Worm (Caenorhabditis elegans): ENCODE data around the gene twk-12.

The twk-12 gene

ce11 chrV:10711004-10711403 is 43.6 kb downstream of the twk-12 start:
- no peak for TF ChIP-seq unc-62 (GFP tag; optimal IDR thresholded peaks at IDR 0.05)

DNA sequence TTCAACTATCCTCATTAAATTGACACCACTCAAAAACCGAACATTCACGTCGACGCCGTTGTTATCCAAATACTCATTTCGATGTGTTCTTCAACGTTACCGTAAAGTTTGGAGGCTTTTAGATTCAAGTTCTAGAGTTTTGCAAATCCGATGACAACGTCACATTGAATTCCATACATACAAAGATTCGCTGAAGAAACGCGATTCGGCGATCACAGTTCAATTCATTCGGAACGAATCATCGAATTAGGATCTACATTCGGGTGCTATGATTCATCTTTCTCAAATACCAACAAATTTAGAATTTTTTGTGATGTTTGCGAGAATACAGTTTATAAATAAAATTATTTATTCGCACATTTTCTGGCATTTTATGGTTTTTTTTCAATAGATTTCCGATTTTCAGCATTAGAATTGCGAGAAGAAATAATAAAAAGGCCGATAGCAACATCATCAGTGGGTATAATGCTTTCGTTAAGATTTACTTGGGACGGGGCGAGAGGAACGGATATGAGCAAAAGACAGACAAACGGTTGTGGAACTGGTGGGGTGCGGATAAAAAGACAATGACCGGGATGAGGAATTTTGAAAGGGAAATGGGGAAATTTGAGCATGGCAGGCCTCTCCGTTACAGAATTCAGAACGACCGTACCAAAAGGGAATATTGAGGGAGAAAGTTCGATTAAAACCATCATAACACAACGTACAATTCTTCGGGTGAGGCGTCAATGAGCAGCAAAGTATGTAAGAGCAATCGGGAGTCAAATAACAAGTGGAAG is 44.6 kb downstream of the twk-12 start:
- no peak for TF ChIP-seq unc-62 (GFP tag; optimal IDR thresholded peaks at IDR 0.05)

DNA sequence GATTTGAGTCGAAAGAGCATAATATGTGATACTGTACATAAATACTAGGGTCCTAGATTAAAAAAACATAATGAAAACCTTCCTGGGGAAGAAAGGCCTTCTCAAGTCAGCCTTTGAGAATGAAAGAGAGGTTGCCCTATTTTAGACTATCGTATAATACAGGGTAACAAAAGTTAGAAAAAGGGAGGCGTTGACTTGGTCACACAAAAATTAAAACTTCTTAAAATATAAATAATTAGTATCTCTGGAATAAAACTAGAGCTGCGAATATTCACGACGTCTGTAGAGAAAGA is 45.2 kb downstream of the twk-12 start:
- no peak for TF ChIP-seq unc-62 (GFP tag; optimal IDR thresholded peaks at IDR 0.05)

- no peak for TF ChIP-seq unc-62 (GFP tag; optimal IDR thresholded peaks at IDR 0.05)
Measured at ce11 chrV:10713704-10714239, 46.4 kb downstream of the twk-12 start.

DNA sequence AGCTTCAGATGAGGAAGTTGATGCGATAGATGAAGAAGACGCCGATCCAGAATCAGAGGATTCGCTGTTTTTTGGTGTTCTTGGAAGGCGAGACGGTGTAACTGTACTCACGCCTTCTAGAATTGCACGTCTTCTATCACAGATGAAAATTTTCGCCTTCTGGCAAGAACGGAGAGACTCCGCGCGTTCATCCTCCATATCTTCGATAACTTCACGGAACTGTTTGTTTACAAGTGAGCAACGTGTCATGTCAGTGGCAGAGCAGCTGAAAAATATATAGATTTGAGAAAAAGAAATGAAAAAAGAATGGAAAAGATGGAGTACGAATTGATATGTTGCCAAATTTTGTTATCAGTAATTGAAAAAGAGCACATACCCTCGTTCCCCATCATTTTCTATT is 47.2 kb downstream of the twk-12 start:
- no peak for TF ChIP-seq unc-62 (GFP tag; optimal IDR thresholded peaks at IDR 0.05)

DNA sequence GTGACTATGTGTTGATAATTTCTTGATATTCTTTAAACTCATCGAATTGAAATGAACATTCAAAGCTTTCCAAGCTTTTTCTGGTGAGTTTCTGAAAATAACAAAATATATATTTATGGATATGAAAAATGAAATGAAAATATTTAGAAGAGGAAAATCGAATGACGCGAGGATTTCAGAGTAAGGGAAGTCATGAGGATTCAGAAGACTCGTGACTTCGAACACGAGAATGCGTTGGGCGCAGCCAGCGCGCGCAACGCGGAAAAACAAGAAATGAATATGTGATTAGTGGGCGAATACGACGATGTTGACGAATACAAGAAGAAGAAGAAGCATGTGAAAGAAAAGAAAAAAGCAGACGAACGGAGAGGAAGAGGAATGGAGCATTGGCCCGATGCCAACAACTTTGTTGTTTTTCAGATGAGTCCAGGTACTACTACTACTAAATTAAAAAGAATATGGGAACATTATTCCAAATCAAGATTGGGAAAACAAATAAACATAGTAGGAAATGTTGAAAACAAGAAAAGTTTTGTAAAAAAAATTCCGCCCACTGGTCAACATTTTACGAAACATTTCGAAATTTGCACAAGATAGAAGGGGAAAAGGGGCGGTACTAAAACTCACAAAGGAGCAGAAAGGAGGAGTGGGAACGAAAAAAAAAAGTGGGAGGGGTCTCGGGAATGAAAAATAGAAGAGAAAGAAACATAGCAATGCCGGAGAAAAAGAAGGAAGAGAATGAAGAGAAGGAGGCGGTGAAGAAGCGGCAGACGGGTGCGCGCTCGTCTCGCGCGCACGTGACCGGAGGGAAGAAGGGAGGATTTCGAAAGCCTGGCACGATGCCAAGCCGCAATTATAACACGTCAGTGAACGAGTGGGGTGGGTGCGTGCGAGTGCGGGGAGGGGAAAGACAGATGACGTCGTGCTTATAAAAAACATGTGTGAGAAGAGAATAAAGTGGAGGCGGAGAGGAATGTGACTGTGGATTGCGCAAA is 48.1 kb downstream of the twk-12 start:
- TF ChIP-seq unc-62 (GFP tag; optimal IDR thresholded peaks at IDR 0.05): no peak

ce11 chrV:10716865-10717713 is 49.7 kb downstream of the twk-12 start:
- no peak for TF ChIP-seq unc-62 (GFP tag; optimal IDR thresholded peaks at IDR 0.05)

DNA sequence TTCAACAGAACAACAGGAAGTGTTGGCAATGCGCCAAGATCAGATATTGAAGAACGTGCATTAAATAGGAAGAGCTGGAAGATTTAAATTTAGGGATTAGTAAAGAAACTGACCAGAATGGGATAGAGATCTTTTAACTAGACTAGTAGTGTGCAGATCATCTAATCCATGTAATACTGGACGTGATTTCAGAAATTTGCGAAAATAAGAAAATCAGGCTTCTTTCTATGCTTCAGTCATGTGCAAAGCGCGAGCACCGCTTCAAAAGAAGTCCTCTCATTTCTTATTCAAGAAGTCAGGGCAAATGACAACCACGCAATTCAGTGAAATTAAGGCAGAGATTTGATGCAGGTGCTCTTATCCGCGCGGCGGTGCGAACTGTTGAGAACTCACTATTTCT is 50.7 kb downstream of the twk-12 start:
- no peak for TF ChIP-seq unc-62 (GFP tag; optimal IDR thresholded peaks at IDR 0.05)

DNA sequence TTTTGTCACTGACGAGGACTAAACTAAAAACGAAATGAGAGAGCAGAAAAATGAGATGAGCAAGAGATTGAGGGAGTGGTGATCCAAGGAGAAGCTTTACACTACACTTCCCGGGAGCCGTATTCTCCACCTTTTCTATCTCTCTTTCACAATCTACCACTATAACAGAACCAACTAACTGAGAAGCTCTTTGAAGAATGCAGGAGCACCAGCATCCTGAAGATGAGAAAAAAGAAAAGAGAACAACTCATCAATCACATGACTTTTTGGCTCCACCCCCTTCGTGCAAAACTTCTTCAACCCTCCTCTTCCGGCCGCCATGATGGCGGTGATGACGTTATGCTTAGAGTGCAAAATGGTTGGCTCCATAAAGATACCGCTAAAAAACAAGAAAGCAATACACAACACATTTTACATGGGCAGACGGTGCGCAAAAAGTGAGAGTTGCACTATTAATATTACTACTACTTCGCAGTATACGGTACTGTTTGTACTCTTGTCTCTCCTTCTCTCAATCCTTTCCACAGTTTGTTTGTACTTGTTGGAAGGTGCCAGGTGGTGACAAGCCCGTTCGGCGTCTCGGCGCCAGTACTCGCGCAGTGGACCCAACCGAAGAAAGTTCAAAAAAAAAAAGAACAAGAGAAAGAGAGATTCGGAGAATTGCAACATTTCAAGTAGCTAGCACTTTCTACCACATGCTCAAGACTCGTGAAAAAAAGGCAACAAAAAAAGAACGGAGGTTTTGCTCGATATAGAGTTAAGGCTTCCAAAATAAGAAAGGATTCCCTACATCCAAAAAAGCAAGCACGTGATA is 51.8 kb downstream of the twk-12 start:
- no peak for TF ChIP-seq unc-62 (GFP tag; optimal IDR thresholded peaks at IDR 0.05)

- no peak for TF ChIP-seq unc-62 (GFP tag; optimal IDR thresholded peaks at IDR 0.05)
Measured at ce11 chrV:10719833-10720170, 52.4 kb downstream of the twk-12 start.

ce11 chrV:10720303-10720847 is 53.0 kb downstream of the twk-12 start:
- TF ChIP-seq unc-62 (GFP tag; optimal IDR thresholded peaks at IDR 0.05): no peak

All from whole organism, dauer.